Worm (Caenorhabditis elegans): ENCODE measurements around the gene W02H5.8.

DNA sequence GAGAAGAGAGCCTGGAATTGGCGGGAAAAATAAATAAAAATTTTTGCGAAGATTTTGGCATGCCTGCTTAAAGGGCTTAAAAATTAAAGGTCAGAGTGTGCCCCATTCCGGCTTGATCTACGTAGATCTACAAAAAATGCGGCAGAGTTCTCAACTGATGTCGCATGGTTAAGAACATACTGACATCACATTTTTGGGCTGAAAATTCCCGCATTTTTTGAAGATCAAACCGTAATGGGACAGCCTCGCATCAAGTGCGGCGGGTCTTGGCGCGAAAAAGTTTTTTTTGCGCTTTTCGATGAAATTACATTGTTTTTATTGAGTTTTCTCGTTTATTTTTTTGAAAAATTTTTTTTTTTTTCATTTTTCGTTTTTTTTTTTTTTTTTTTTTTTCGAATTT is 38.5 kb upstream of the W02H5.8 start:
- no peak for TF ChIP-seq F49E8.2 (tag; optimal IDR thresholded peaks at IDR 0.05; ENCODE audit: borderline replicate concordance)
- TF ChIP-seq nhr-10 (tag; optimal IDR thresholded peaks at IDR 0.05) = no peak
- no peak for TF ChIP-seq ZK337.2 (GFP tag; IDR thresholded peaks at IDR 0.05)
- no peak for TF ChIP-seq pha-4 (GFP tag; IDR thresholded peaks at IDR 0.05)
- TF ChIP-seq pha-4 (tag; optimal IDR thresholded peaks at IDR 0.05) = no peak
- no peak for TF ChIP-seq dve-1 (tag; optimal IDR thresholded peaks at IDR 0.05; ENCODE audit: insufficient read depth)
- no peak for TF ChIP-seq nhr-76 (tag; optimal IDR thresholded peaks at IDR 0.05)
- no peak for TF ChIP-seq nhr-28 (tag; optimal IDR thresholded peaks at IDR 0.05)
- TF ChIP-seq lin-39 (tag; optimal IDR thresholded peaks at IDR 0.05) = no peak
- no peak for TF ChIP-seq ceh-82 (tag; optimal IDR thresholded peaks at IDR 0.05)
- no peak for TF ChIP-seq snpc-1.2 (GFP tag; IDR thresholded peaks at IDR 0.05)
